Worm (Caenorhabditis elegans) whole organism, early embryonic: ENCODE measurements around the gene pnp-1.

Source experiments
- B0310.2 ChIP-seq: sonication (generic microtip); optimal IDR thresholded peaks from 2 replicates; lab custom pipeline; 2016; ENCODE audit warnings: mild to moderate bottlenecking, missing genetic modification characterization, missing compliant biosample characterization
- ama-1 ChIP-seq: fragments of 150-350 bp; optimal IDR thresholded peaks from 2 replicates; lab custom pipeline; 2014
- hmbx-1 ChIP-seq: sonication (generic microtip); optimal IDR thresholded peaks from 2 replicates; lab custom pipeline; 2016; ENCODE audit warnings: mild to moderate bottlenecking, missing genetic modification characterization, missing compliant biosample characterization
- pes-1 ChIP-seq: fragments of 200-800 bp; sonication (Bioruptor generic); IDR thresholded peaks from 2 replicates; pipeline ENCODE4 v1.3.6; 2022; ENCODE audit warnings: missing genetic modification reagents, missing genetic modification characterization, missing compliant biosample characterization
- sea-1 ChIP-seq: fragments of 200-800 bp; sonication (Bioruptor generic); conservative IDR thresholded peaks from 2 replicates; pipeline ENCODE4 v1.3.6; 2022; ENCODE audit warnings: missing genetic modification characterization, missing compliant biosample characterization

- TF ChIP-seq hmbx-1 (tag; lab: Kevin White, UChicago) = no peak
- no peak for TF ChIP-seq B0310.2 (tag; lab: Kevin White, UChicago)
- TF ChIP-seq ama-1 (lab: Kevin White, UChicago) = no peak
- TF ChIP-seq pes-1 = no peak
- no peak for TF ChIP-seq sea-1
Observed at ce11 chrIV:338192-338831, 40.2 kb upstream of the pnp-1 start.
